Fruit fly (Drosophila melanogaster) Kc167 (cell line): ENCODE data around the gene CG9254.

ENCODE experiments used
- Myc ChIP-seq: fragments of >200 bp; optimal IDR thresholded peaks from 2 replicates; lab custom pipeline; 2017; ENCODE audit warnings: missing external identifiers
- Sin3A ChIP-seq: fragments of >200 bp; optimal IDR thresholded peaks from 2 replicates; lab custom pipeline; 2018; ENCODE audit warnings: missing external identifiers
- insv ChIP-seq: fragments of >200 bp; optimal IDR thresholded peaks from 3 replicates; lab custom pipeline; 2018; ENCODE audit warnings: missing external identifiers
- ttk ChIP-seq: sonication (Bioruptor generic); optimal IDR thresholded peaks from 2 replicates; lab custom pipeline; 2017; ENCODE audit warnings: missing external identifiers

DNA sequence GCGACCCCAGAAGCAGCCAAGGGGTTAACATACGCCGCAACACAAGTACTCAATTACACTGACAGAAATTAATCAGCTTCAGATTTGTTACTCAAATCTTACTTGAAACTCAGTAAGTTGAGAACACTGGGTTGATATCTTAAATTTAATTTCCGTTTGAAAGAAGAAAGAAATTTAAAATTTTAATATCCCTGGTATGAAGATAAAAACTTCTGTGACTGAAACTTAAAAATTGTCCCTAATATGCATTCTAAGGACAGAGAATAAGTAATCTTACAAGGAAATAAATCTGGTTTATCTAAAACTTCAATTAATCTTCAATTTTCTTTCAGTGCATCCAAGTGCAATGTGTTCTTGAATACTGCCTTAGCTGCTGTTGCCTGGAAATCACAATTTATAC lies 16.7 kb upstream of the CG9254 start:
- no peak for TF ChIP-seq Myc
- TF ChIP-seq insv (lab: Kevin White, UChicago): no peak
- no peak for TF ChIP-seq Sin3A
- no peak for TF ChIP-seq ttk (lab: Kevin White, UChicago)
